Fruit fly (Drosophila melanogaster): ENCODE results near the gene RabX2.

- no peak for TF ChIP-seq CG3726 (GFP tag; IDR thresholded peaks at IDR 0.05)
- no peak for TF ChIP-seq Side (GFP tag; optimal IDR thresholded peaks at IDR 0.05)
- no peak for TF ChIP-seq tap (tag; optimal IDR thresholded peaks at IDR 0.05)
- no peak for TF ChIP-seq Blimp-1 (GFP tag; optimal IDR thresholded peaks at IDR 0.05)
- TF ChIP-seq CG10543 (GFP tag; optimal IDR thresholded peaks at IDR 0.05), result no peak
- TF ChIP-seq CG12071 (GFP tag; optimal IDR thresholded peaks at IDR 0.05), result no peak
- TF ChIP-seq so (GFP tag; IDR thresholded peaks at IDR 0.05), result no peak
- no peak for TF ChIP-seq Dfd (GFP tag; optimal IDR thresholded peaks at IDR 0.05)
- TF ChIP-seq Adf1 (GFP tag; IDR thresholded peaks at IDR 0.05), result no peak
- no peak for TF ChIP-seq ase (GFP tag; IDR thresholded peaks at IDR 0.05)
- no peak for TF ChIP-seq CG2120 (GFP tag; optimal IDR thresholded peaks at IDR 0.05)
- no peak for TF ChIP-seq D19A (tag; optimal IDR thresholded peaks at IDR 0.05)
Observed at dm6 chrX:10384947-10385346, 32.3 kb upstream of the RabX2 start.
